Worm (Caenorhabditis elegans) whole organism, L1 larva: ENCODE measurements around the gene srx-131.

Experiments used
- aha-1 ChIP-seq: fragments of 150-350 bp; optimal IDR thresholded peaks from 2 replicates; lab custom pipeline; 2014; ENCODE audit warnings: missing biosample characterization, missing genetic modification characterization
- alr-1 ChIP-seq: fragments of 200-800 bp; sonication (Bioruptor generic); optimal IDR thresholded peaks from 2 replicates; lab custom pipeline; 2018; ENCODE audit warnings: borderline replicate concordance, mild to moderate bottlenecking, missing genetic modification characterization, missing compliant biosample characterization
- ama-1 ChIP-seq: fragments of 150-350 bp; optimal IDR thresholded peaks from 2 replicates; lab custom pipeline; 2014
- blmp-1 ChIP-seq: fragments of 150-350 bp; optimal IDR thresholded peaks from 2 replicates; lab custom pipeline; 2014; ENCODE audit warnings: missing biosample characterization, missing genetic modification characterization
- ceh-8 ChIP-seq: fragments of 200-800 bp; sonication (Bioruptor generic); optimal IDR thresholded peaks from 2 replicates; lab custom pipeline; 2018; ENCODE audit warnings: mild to moderate bottlenecking, missing genetic modification characterization, moderate library complexity, missing compliant biosample characterization
- ceh-82 ChIP-seq, 3 experiments: fragments of 150-350 bp in 1 of 3; sonication (generic microtip) in 2 of 3; optimal IDR thresholded peaks; 2 replicates each; lab custom pipeline; 2014 to 2017; ENCODE audit warnings: missing biosample characterization in 3 of 3, missing genetic modification characterization in 3 of 3
- dpl-1 ChIP-seq, 3 experiments: fragments of 150-350 bp in 2 of 3; sonication (generic microtip) in 1 of 3; optimal IDR thresholded peaks; 2 replicates each; lab custom pipeline; 2014 to 2017; ENCODE audit warnings: missing biosample characterization in 3 of 3, missing genetic modification characterization in 3 of 3, missing genetic modification reagents in 3 of 3
- dsc-1 ChIP-seq: sonication (generic microtip); optimal IDR thresholded peaks from 2 replicates; lab custom pipeline; 2016; ENCODE audit warnings: mild to moderate bottlenecking, missing genetic modification characterization, missing compliant biosample characterization
- egl-13 ChIP-seq: sonication (generic microtip); optimal IDR thresholded peaks from 2 replicates; lab custom pipeline; 2016; ENCODE audit warnings: missing genotype, missing genetic modification reagents, missing genetic modification characterization, missing compliant biosample characterization
- elt-3 ChIP-seq, 6 experiments: fragments of 150-350 bp in 1 of 6; sonication (generic microtip); optimal IDR thresholded peaks; 2 replicates each; lab custom pipeline; 2017 to 2018; ENCODE audit warnings: missing biosample characterization in 6 of 6, missing genetic modification characterization in 6 of 6, inconsistent platforms in 1 of 6
- ets-5 ChIP-seq: fragments of 200-800 bp; sonication (Bioruptor generic); IDR thresholded peaks from 2 replicates; pipeline ENCODE4 v1.3.6; 2022; ENCODE audit warnings: missing genetic modification characterization, missing compliant biosample characterization
- fkh-10 ChIP-seq: sonication (generic microtip); optimal IDR thresholded peaks from 2 replicates; lab custom pipeline; 2017; ENCODE audit warnings: missing biosample characterization, missing genetic modification reagents, missing genetic modification characterization
- fos-1 ChIP-seq: fragments of 150-350 bp; optimal IDR thresholded peaks from 2 replicates; lab custom pipeline; 2014; ENCODE audit warnings: missing biosample characterization, missing genetic modification characterization
- grh-1 ChIP-seq: fragments of 200-800 bp; sonication (Bioruptor generic); IDR thresholded peaks from 2 replicates; pipeline ENCODE4 v1.3.6; 2022; ENCODE audit warnings: missing genetic modification reagents, missing genetic modification characterization, missing compliant biosample characterization
- hlh-4 ChIP-seq: sonication (generic microtip); optimal IDR thresholded peaks from 2 replicates; lab custom pipeline; 2016; ENCODE audit warnings: mild to moderate bottlenecking, missing genetic modification characterization, missing compliant biosample characterization
- hpl-2 ChIP-seq: fragments of 150-350 bp; optimal IDR thresholded peaks from 2 replicates; lab custom pipeline; 2014; ENCODE audit warnings: missing biosample characterization, missing genetic modification reagents, missing genetic modification characterization
- isw-1 ChIP-seq: fragments of 200-800 bp; sonication (Bioruptor generic); IDR thresholded peaks from 2 replicates; pipeline ENCODE4 v1.3.6; 2022; ENCODE audit warnings: missing genetic modification characterization, missing compliant biosample characterization
- lin-39 ChIP-seq: fragments of 150-350 bp; optimal IDR thresholded peaks from 2 replicates; lab custom pipeline; 2014; ENCODE audit warnings: missing biosample characterization, missing genetic modification reagents, missing genetic modification characterization
- lir-3 ChIP-seq: sonication (generic microtip); optimal IDR thresholded peaks from 2 replicates; lab custom pipeline; 2016; ENCODE audit warnings: mild to moderate bottlenecking, missing genetic modification characterization, moderate library complexity, missing compliant biosample characterization; ENCODE audit not compliant: poor library complexity
- mdl-1 ChIP-seq, 2 experiments: fragments of 150-350 bp; optimal IDR thresholded peaks; 2 replicates each; lab custom pipeline; 2014 to 2017; ENCODE audit warnings: missing biosample characterization in 2 of 2, missing genetic modification characterization in 2 of 2, inconsistent platforms in 1 of 2
- nhr-11 ChIP-seq: fragments of 150-350 bp; optimal IDR thresholded peaks from 2 replicates; lab custom pipeline; 2014; ENCODE audit warnings: missing biosample characterization, missing genetic modification characterization
- nhr-19 ChIP-seq: fragments of 200-800 bp; sonication (Bioruptor generic); conservative IDR thresholded peaks from 2 replicates; pipeline ENCODE4 v1.3.6; 2022; ENCODE audit warnings: missing genetic modification characterization, missing compliant biosample characterization
- nhr-71 ChIP-seq: sonication (generic microtip); optimal IDR thresholded peaks from 2 replicates; lab custom pipeline; 2016; ENCODE audit warnings: mild to moderate bottlenecking, missing genetic modification characterization, moderate library complexity, missing compliant biosample characterization
- nhr-76 ChIP-seq: sonication (generic microtip); optimal IDR thresholded peaks from 2 replicates; lab custom pipeline; 2017; ENCODE audit warnings: missing biosample characterization, missing genetic modification characterization
- nhr-77 ChIP-seq: fragments of 150-350 bp; optimal IDR thresholded peaks from 2 replicates; lab custom pipeline; 2014; ENCODE audit warnings: missing biosample characterization, missing genetic modification characterization
- nhr-84 ChIP-seq: sonication (generic microtip); optimal IDR thresholded peaks from 2 replicates; lab custom pipeline; 2017; ENCODE audit warnings: missing biosample characterization, missing genetic modification characterization
- nhr-85 ChIP-seq: sonication (generic microtip); peaks from one replicate; lab custom pipeline; 2016; ENCODE audit warnings: missing genetic modification characterization, inconsistent platforms, missing compliant biosample characterization
- pag-3 ChIP-seq: sonication (generic microtip); optimal IDR thresholded peaks from 2 replicates; lab custom pipeline; 2017; ENCODE audit warnings: missing genetic modification characterization, mild to moderate bottlenecking, missing compliant biosample characterization, antibody characterized with exemption, borderline replicate concordance; ENCODE audit not compliant: insufficient read depth
- pax-3 ChIP-seq: fragments of 200-800 bp; sonication (Bioruptor generic); optimal IDR thresholded peaks from 2 replicates; lab custom pipeline; 2018; ENCODE audit warnings: mild to moderate bottlenecking, missing genetic modification characterization, moderate library complexity, missing compliant biosample characterization
- skn-1 ChIP-seq: fragments of 150-350 bp; optimal IDR thresholded peaks from 2 replicates; lab custom pipeline; 2014; ENCODE audit warnings: missing biosample characterization, missing genetic modification characterization
- snpc-4 ChIP-seq: fragments of 150-350 bp; optimal IDR thresholded peaks from 2 replicates; lab custom pipeline; 2014; ENCODE audit warnings: missing biosample characterization, missing genetic modification characterization
- snu-23 ChIP-seq: sonication (generic microtip); optimal IDR thresholded peaks from 2 replicates; lab custom pipeline; 2016; ENCODE audit warnings: missing genetic modification characterization, missing compliant biosample characterization
- unc-30 ChIP-seq: sonication (generic microtip); optimal IDR thresholded peaks from 2 replicates; lab custom pipeline; 2017; ENCODE audit warnings: missing biosample characterization, missing genetic modification characterization
- ztf-4 ChIP-seq: fragments of 150-350 bp; optimal IDR thresholded peaks from 2 replicates; lab custom pipeline; 2014; ENCODE audit warnings: missing biosample characterization, missing genetic modification characterization

srx-131 gene

DNA sequence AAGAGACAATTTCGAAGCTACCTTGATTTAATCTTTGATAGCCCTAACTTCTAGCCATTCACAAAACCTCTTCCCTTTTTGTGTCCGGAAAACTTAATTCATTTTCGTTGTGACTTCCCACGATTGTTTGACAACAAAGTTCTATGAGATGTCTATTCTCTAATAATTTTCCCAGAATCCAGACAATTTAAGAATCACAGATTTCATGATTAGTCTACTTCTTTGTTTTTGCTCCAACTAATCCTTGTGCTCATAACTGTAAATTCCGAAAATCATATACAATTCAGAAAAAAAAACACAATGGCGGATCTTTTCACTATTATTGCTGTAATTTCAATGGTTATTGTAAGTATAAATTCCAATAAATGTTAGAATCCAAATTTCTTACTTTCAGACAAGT is 17.3 kb downstream of the srx-131 start, which contains the start of gene srx-137:
srx-137 (plus strand) TSS at position 301 of the 400 bp plus-strand sequence.
- TF ChIP-seq nhr-84 (tag; lab: Kevin White, UChicago) (no peak), egl-13 (tag; lab: Kevin White, UChicago) (no peak), blmp-1 (tag; lab: Kevin White, UChicago) (no peak), mdl-1 (tag; optimal IDR thresholded peaks at IDR 0.05; lab: Kevin White, UChicago) (no peak), lir-3 (tag; lab: Kevin White, UChicago) (no peak), alr-1 (no peak), hpl-2 (no peak), fkh-10 (GFP tag; lab: Kevin White, UChicago) (no peak), lin-39 (tag; lab: Kevin White, UChicago) (no peak), fos-1 (tag; lab: Kevin White, UChicago) (no peak), ceh-8 (GFP tag; lab: Kevin White, UChicago) (no peak), pag-3 (tag; lab: Kevin White, UChicago) (no peak), dpl-1 (GFP tag; optimal IDR thresholded peaks at IDR 0.05; lab: Kevin White, UChicago) (no peak), unc-30 (tag; lab: Kevin White, UChicago) (no peak)

- TF ChIP-seq skn-1 (no peak), nhr-76 (no peak), ceh-82 (tag; optimal IDR thresholded peaks at IDR 0.05; lab: Kevin White, UChicago) (no peak), nhr-77 (tag; lab: Kevin White, UChicago) (no peak), hpl-2 (no peak), grh-1 (GFP tag; lab: Robert Waterston, UW) (no peak)
Observed at ce11 chrV:13863700-13864099, 18.5 kb downstream of the srx-131 start.

DNA sequence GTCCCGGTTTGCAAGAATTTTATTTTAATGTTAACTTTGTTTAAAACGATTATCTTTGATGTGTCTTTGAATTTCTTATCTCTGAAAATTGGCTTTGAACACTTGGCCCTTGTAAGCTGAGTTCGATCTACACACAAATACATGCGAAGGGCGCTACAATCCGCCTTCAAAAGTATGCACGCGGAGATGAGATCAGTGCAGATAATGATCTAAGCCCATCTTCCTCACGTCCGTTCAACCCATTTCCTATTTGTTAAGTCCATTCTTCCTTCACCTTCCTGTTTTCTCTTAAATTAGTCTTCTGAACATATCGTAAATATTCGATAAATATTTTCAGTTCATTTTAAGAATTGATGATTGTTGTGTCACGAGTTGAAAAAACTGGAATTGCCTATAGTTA is 21.1 kb downstream of the srx-131 start, which contains the start of gene nhr-175:
nhr-175 (plus strand) TSS at position 339 of the 400 bp plus-strand sequence.
- no peak for TF ChIP-seq ztf-4 (tag; lab: Kevin White, UChicago)
- peak; percentile 61 for TF ChIP-seq nhr-85
- TF ChIP-seq ets-5 (GFP tag; lab: Robert Waterston, UW) = no peak
- TF ChIP-seq nhr-77 (tag; lab: Kevin White, UChicago) = no peak
- TF ChIP-seq snpc-4 (tag; lab: Kevin White, UChicago) = no peak
- no peak for TF ChIP-seq elt-3 (tag; optimal IDR thresholded peaks at IDR 0.05; lab: Kevin White, UChicago)
- TF ChIP-seq isw-1 = no peak

- TF ChIP-seq nhr-11 = peak; percentile 85
- TF ChIP-seq pax-3 (tag; lab: Kevin White, UChicago) = no peak
- TF ChIP-seq nhr-19 (GFP tag; lab: Robert Waterston, UW) = peak; percentile 14; the same call in 1 of the 2 replicates
- no peak for TF ChIP-seq pag-3 (tag; lab: Kevin White, UChicago)
- no peak for TF ChIP-seq ama-1 (lab: Kevin White, UChicago)
Observed at ce11 chrV:13869551-13869950, 24.3 kb downstream of the srx-131 start.

DNA sequence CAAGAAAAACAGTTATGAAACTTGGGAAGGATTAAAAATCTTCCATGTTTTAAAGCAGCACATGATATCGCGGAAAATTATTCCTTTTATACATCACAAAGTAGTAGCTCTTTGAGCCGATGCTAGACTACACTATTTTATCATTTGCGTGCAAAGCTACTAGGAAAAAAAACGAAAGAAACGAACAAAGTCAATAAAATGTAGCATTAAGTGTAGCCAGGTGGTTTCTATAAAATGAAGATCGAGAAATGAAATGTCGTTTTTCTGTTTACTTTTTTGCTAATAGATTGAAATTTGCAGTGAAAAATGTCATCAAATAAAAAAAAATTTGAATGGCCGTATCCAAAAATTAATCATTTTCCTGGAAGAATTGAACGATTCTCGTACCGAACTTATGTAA is 27.7 kb downstream of the srx-131 start, which contains the start of gene cpt-5:
cpt-5 (plus strand) TSS at position 301 of the 400 bp plus-strand sequence.
- TF ChIP-seq nhr-71 (tag; lab: Kevin White, UChicago) = no peak
- no peak for TF ChIP-seq aha-1 (tag; lab: Kevin White, UChicago)
- TF ChIP-seq snu-23 = no peak
- no peak for TF ChIP-seq dsc-1 (tag; lab: Kevin White, UChicago)
- TF ChIP-seq ceh-8 (GFP tag; lab: Kevin White, UChicago) = no peak

DNA sequence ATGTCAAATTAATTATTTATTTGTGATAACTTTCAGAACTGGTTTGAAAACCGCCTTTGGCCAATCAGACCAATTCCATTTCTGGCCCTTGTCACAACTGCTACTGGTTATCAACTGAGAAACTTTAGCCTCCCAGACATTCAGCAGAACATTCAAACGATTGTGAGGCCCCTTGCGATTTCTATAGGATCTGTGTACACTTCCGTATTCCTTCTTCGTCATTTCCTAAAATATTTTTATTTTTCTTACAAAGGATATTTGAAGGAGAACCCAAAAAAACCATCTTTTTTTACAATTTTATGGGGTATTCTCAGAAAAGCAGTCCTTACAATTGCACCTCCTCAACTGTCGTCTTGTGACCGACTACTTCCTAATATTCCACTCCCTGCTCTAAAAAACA is 28.1 kb downstream of the srx-131 start:
- TF ChIP-seq hlh-4 (tag; lab: Kevin White, UChicago) (no peak), nhr-85 (peak; percentile 1)
- TF ChIP-seq, all 84 proteins: peak for 1
